Worm (Caenorhabditis elegans): ENCODE results near the gene C24H12.8.
"Not testable (repeated sequence)": the region's sequence is repeated elsewhere in the genome, so short reads cannot be mapped to it uniquely, and the experiment has no call there.

DNA sequence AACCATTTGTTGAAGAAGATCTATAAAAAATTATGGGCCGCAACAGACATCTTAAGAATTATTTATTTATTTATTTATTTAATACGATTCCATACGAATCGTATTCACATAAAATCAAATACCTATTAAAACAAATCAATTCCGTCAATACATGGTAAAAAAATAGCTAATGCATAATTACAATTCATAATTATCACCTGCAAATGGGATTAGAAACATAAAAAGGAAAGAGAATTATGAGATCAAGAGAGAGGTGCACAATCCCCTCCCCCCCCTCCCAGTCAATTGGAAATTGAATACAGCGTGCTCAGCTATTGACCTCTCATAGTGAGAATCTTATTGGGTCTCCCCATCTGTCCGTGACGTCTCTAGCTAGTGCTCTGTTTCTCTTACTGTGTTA lies 18.1 kb upstream of the C24H12.8 start, which contains the start of gene C24H12.1:
- TF ChIP-seq hlh-30 (tag; optimal IDR thresholded peaks at IDR 0.05; ENCODE audit: insufficient read depth); ceh-82 (tag; optimal IDR thresholded peaks at IDR 0.05); zag-1 (tag; optimal IDR thresholded peaks at IDR 0.05); snpc-4 (tag; optimal IDR thresholded peaks at IDR 0.05); zip-2 (tag; optimal IDR thresholded peaks at IDR 0.05); daf-16 (GFP tag; optimal IDR thresholded peaks at IDR 0.05); daf-16 (tag; optimal IDR thresholded peaks at IDR 0.05); cey-2 (tag; optimal IDR thresholded peaks at IDR 0.05; ENCODE audit: borderline replicate concordance, insufficient read depth); nhr-11 (tag; optimal IDR thresholded peaks at IDR 0.05); egl-27 (tag; optimal IDR thresholded peaks at IDR 0.05); nhr-76 (tag; optimal IDR thresholded peaks at IDR 0.05); skn-1 (tag; optimal IDR thresholded peaks at IDR 0.05); daf-12 (tag; optimal IDR thresholded peaks at IDR 0.05); lin-1 (GFP tag; IDR thresholded peaks at IDR 0.05); ceh-28 (tag; optimal IDR thresholded peaks at IDR 0.05): not testable (repeated sequence)
